Fruit fly (Drosophila melanogaster): Measurements from ENCODE around the gene Rpn3.

DNA sequence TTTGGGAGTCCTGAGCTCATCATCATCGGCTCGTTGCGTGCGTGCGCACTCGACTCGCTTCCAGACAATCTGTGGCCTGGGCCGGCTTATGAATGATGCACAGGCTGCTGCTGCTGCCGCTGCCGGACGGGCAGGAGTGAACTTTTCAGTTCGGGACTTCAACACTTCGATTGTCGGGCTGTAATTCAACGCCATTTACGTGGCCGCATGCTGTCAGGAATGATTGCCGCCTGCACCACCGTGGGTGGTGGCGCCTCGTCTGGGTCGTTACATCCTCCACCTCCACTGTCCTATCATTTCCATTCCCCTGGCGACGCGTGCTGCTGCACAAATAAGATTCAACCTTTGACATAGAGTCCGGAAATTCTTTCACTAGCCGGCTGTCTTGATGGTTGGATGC is 41.6 kb upstream of the Rpn3 start:
- no peak for TF ChIP-seq D1 (tag; optimal IDR thresholded peaks at IDR 0.05)
- TF ChIP-seq EcR (GFP tag; optimal IDR thresholded peaks at IDR 0.05): no peak
- no peak for TF ChIP-seq CG32121 (GFP tag; IDR thresholded peaks at IDR 0.05)
- TF ChIP-seq CG4496 (GFP tag; IDR thresholded peaks at IDR 0.05): no peak
- TF ChIP-seq Pif1B (GFP tag; optimal IDR thresholded peaks at IDR 0.05): no peak
- no peak for TF ChIP-seq CG9948 (tag; optimal IDR thresholded peaks at IDR 0.05)
- no peak for TF ChIP-seq rn (GFP tag; IDR thresholded peaks at IDR 0.05)
- TF ChIP-seq Ets98B (GFP tag; IDR thresholded peaks at IDR 0.05): no peak
- TF ChIP-seq fd96Ca (GFP tag; IDR thresholded peaks at IDR 0.05): no peak
- no peak for TF ChIP-seq CG8159 (tag; optimal IDR thresholded peaks at IDR 0.05)
